Fruit fly (Drosophila melanogaster) whole organism, embryonic: Measurements from ENCODE around the gene CG12594.

Experiments
- CG10431 ChIP-seq: fragments of 200-800 bp; sonication (Bioruptor generic); optimal IDR thresholded peaks from 3 replicates; lab custom pipeline; 2018; ENCODE audit warnings: missing biosample characterization, mild to moderate bottlenecking, missing genetic modification characterization
- CG11456 ChIP-seq: fragments of 200-800 bp; sonication (Bioruptor generic); IDR thresholded peaks from 3 replicates; pipeline ENCODE4 v1.3.6; 2022; ENCODE audit warnings: missing biosample characterization, missing genetic modification characterization
- CG12299 ChIP-seq: fragments of 200-800 bp; sonication (Bioruptor generic); optimal IDR thresholded peaks from 2 replicates; lab custom pipeline; 2018; ENCODE audit warnings: missing biosample characterization, mild to moderate bottlenecking, missing genetic modification characterization
- CG12391 ChIP-seq: fragments of 200-800 bp; sonication (Bioruptor generic); optimal IDR thresholded peaks from 3 replicates; lab custom pipeline; 2018; ENCODE audit warnings: missing biosample characterization, mild to moderate bottlenecking, missing genetic modification characterization, moderate library complexity
- CG3847 ChIP-seq: fragments of 200-800 bp; sonication (Bioruptor generic); IDR thresholded peaks from 2 replicates; pipeline ENCODE4 v1.3.6; 2022; ENCODE audit warnings: missing biosample characterization, missing genetic modification characterization
- CG4617 ChIP-seq: fragments of 200-800 bp; sonication (Bioruptor generic); optimal IDR thresholded peaks from 3 replicates; lab custom pipeline; 2016; ENCODE audit warnings: missing biosample characterization, missing genetic modification characterization, borderline replicate concordance
- CG6254 ChIP-seq: fragments of 200-800 bp; sonication (Bioruptor generic); optimal IDR thresholded peaks from 3 replicates; lab custom pipeline; 2017; ENCODE audit warnings: mild to moderate bottlenecking, missing biosample characterization, missing genetic modification reagents, missing genetic modification characterization
- CG8290 ChIP-seq, 3 experiments: fragments of 200-800 bp; sonication (Bioruptor generic); optimal IDR thresholded peaks; 2 replicates each; lab custom pipeline; 2016 to 2019; ENCODE audit warnings: missing biosample characterization in 3 of 3, missing genetic modification characterization in 3 of 3, mild to moderate bottlenecking in 2 of 3, moderate library complexity in 1 of 3
- CG9727 ChIP-seq: fragments of 200-800 bp; sonication (Bioruptor generic); optimal IDR thresholded peaks from 3 replicates; lab custom pipeline; 2017; ENCODE audit warnings: missing biosample characterization, mild to moderate bottlenecking, missing genetic modification characterization
- CG9797 ChIP-seq: fragments of 200-800 bp; sonication (Bioruptor generic); optimal IDR thresholded peaks from 3 replicates; lab custom pipeline; 2018; ENCODE audit warnings: missing biosample characterization, mild to moderate bottlenecking, missing genetic modification characterization
- CTCF ChIP-seq: fragments of 200-800 bp; sonication (Bioruptor generic); optimal IDR thresholded peaks from 2 replicates; lab custom pipeline; 2017; ENCODE audit warnings: missing biosample characterization, mild to moderate bottlenecking, missing genetic modification characterization, moderate library complexity
- D19B ChIP-seq: fragments of 200-800 bp; sonication (Bioruptor generic); optimal IDR thresholded peaks from 2 replicates; lab custom pipeline; 2017; ENCODE audit warnings: missing biosample characterization, mild to moderate bottlenecking, missing genetic modification characterization
- Deaf1 ChIP-seq: fragments of 200-800 bp; optimal IDR thresholded peaks from 3 replicates; lab custom pipeline; 2019; ENCODE audit warnings: missing biosample characterization, mild to moderate bottlenecking, missing genetic modification characterization, moderate library complexity
- Doc2 ChIP-seq: fragments of 200-800 bp; sonication (Bioruptor generic); IDR thresholded peaks from 2 replicates; pipeline ENCODE4 v1.3.6; 2022; ENCODE audit warnings: missing biosample characterization, missing genetic modification characterization
- HLH4C ChIP-seq: fragments of 200-800 bp; sonication (Bioruptor generic); IDR thresholded peaks from 3 replicates; pipeline ENCODE4 v1.3.6; 2022; ENCODE audit warnings: missing biosample characterization, missing genetic modification characterization; ENCODE audit not compliant: partially characterized antibody
- Hmx ChIP-seq: fragments of 200-800 bp; sonication (Bioruptor generic); optimal IDR thresholded peaks from 2 replicates; lab custom pipeline; 2016; ENCODE audit warnings: missing biosample characterization, missing genetic modification characterization
- Hr39 ChIP-seq: fragments of >200 bp; optimal IDR thresholded peaks from 2 replicates; lab custom pipeline; 2017
- Hr78 ChIP-seq, 2 experiments: fragments of 200-800 bp in 1 of 2; fragments of >200 bp in 1 of 2; sonication (Bioruptor generic) in 1 of 2; optimal IDR thresholded peaks; 2 replicates each; lab custom pipeline; 2017 to 2019; ENCODE audit warnings: missing biosample characterization in 2 of 2, missing genetic modification characterization in 2 of 2, mild to moderate bottlenecking in 1 of 2, moderate library complexity in 1 of 2
- Kr ChIP-seq: fragments of 200-800 bp; sonication (Bioruptor generic); optimal IDR thresholded peaks from 2 replicates; lab custom pipeline; 2017; ENCODE audit warnings: missing biosample characterization, mild to moderate bottlenecking, missing genetic modification characterization
- Nf-YB ChIP-seq: fragments of 200-800 bp; sonication (Bioruptor generic); optimal IDR thresholded peaks from 3 replicates; lab custom pipeline; 2019; ENCODE audit warnings: missing biosample characterization, mild to moderate bottlenecking, missing genetic modification characterization, moderate library complexity
- Xbp1 ChIP-seq: fragments of 200-800 bp; sonication (Bioruptor generic); optimal IDR thresholded peaks from 3 replicates; lab custom pipeline; 2016; ENCODE audit warnings: missing biosample characterization, mild to moderate bottlenecking, missing genetic modification characterization
- al ChIP-seq: fragments of 200-800 bp; sonication (Bioruptor generic); IDR thresholded peaks from 2 replicates; pipeline ENCODE4 v1.3.6; 2022; ENCODE audit warnings: missing biosample characterization, missing genetic modification characterization
- aop ChIP-seq: fragments of 200-800 bp; sonication (Bioruptor generic); IDR thresholded peaks from 2 replicates; pipeline ENCODE4 v1.3.6; 2022; ENCODE audit warnings: missing biosample characterization, missing genetic modification characterization
- ap ChIP-seq: fragments of 200-800 bp; sonication (Bioruptor generic); IDR thresholded peaks from 2 replicates; pipeline ENCODE4 v1.3.6; 2022; ENCODE audit warnings: missing biosample characterization, missing genetic modification characterization
- bab2 ChIP-seq: fragments of 200-800 bp; sonication (Bioruptor generic); optimal IDR thresholded peaks from 2 replicates; lab custom pipeline; 2016; ENCODE audit warnings: missing biosample characterization, missing genetic modification characterization
- bigmax ChIP-seq: fragments of 200-800 bp; sonication (Bioruptor generic); optimal IDR thresholded peaks from 2 replicates; lab custom pipeline; 2018; ENCODE audit warnings: missing biosample characterization, mild to moderate bottlenecking, missing genetic modification characterization
- btn ChIP-seq: fragments of 200-800 bp; sonication (Bioruptor generic); optimal IDR thresholded peaks from 2 replicates; lab custom pipeline; 2016; ENCODE audit warnings: missing biosample characterization, missing genetic modification characterization
- cas ChIP-seq: fragments of 200-800 bp; sonication (Bioruptor generic); IDR thresholded peaks from 2 replicates; pipeline ENCODE4 v1.3.6; 2022; ENCODE audit warnings: missing biosample characterization, missing genetic modification characterization
- cg ChIP-seq: fragments of 200-800 bp; sonication (Bioruptor generic); optimal IDR thresholded peaks from 3 replicates; lab custom pipeline; 2019; ENCODE audit warnings: missing biosample characterization, mild to moderate bottlenecking, missing genetic modification characterization, moderate library complexity
- crol ChIP-seq: fragments of 200-800 bp; sonication (Bioruptor generic); IDR thresholded peaks from 2 replicates; pipeline ENCODE4 v1.3.6; 2022; ENCODE audit warnings: missing biosample characterization, missing genetic modification characterization
- dimm ChIP-seq: fragments of 200-800 bp; sonication (Bioruptor generic); IDR thresholded peaks from 2 replicates; pipeline ENCODE4 v1.3.6; 2022; ENCODE audit warnings: missing biosample characterization, missing genetic modification characterization
- dpn ChIP-seq, 2 experiments: fragments of 200-800 bp; sonication (Bioruptor generic); optimal IDR thresholded peaks; 3 replicates each; lab custom pipeline; 2016; ENCODE audit warnings: missing biosample characterization in 2 of 2, missing genetic modification characterization in 2 of 2
- eyg ChIP-seq: fragments of 200-800 bp; sonication (Bioruptor generic); optimal IDR thresholded peaks from 3 replicates; lab custom pipeline; 2016; ENCODE audit warnings: missing biosample characterization, missing genetic modification characterization
- fu2 ChIP-seq: fragments of 200-800 bp; sonication (Bioruptor generic); optimal IDR thresholded peaks from 2 replicates; lab custom pipeline; 2016; ENCODE audit warnings: missing biosample characterization, missing genetic modification characterization
- gfzf ChIP-seq: fragments of 200-800 bp; sonication (Bioruptor generic); optimal IDR thresholded peaks from 2 replicates; lab custom pipeline; 2016; ENCODE audit warnings: missing biosample characterization, mild to moderate bottlenecking, missing genetic modification characterization, moderate library complexity
- grn ChIP-seq: fragments of 200-800 bp; sonication (Bioruptor generic); optimal IDR thresholded peaks from 3 replicates; lab custom pipeline; 2017; ENCODE audit warnings: missing biosample characterization, missing genetic modification characterization
- her ChIP-seq: fragments of 200-800 bp; sonication (Bioruptor generic); optimal IDR thresholded peaks from 2 replicates; lab custom pipeline; 2016; ENCODE audit warnings: missing biosample characterization, missing genetic modification characterization
- hkb ChIP-seq, 2 experiments: fragments of 200-800 bp in 1 of 2; fragments of >200 bp in 1 of 2; sonication (Bioruptor generic) in 1 of 2; IDR thresholded peaks in 1 of 2; optimal IDR thresholded peaks in 1 of 2; 2 replicates each; pipeline versions ENCODE4 v1.3.6 to Lab custom; 2017 to 2022; ENCODE audit warnings: missing biosample characterization in 1 of 2, missing genetic modification characterization in 1 of 2
- jumu ChIP-seq: fragments of 200-800 bp; sonication (Bioruptor generic); optimal IDR thresholded peaks from 3 replicates; lab custom pipeline; 2016; ENCODE audit warnings: missing biosample characterization, missing genetic modification characterization
- ken ChIP-seq: fragments of 200-800 bp; sonication (Bioruptor generic); IDR thresholded peaks from 3 replicates; pipeline ENCODE4 v1.3.6; 2022; ENCODE audit warnings: missing biosample characterization, missing genetic modification characterization
- kni ChIP-seq: fragments of 200-800 bp; sonication (Bioruptor generic); optimal IDR thresholded peaks from 3 replicates; lab custom pipeline; 2017; ENCODE audit warnings: mild to moderate bottlenecking, missing biosample characterization, missing genetic modification reagents, missing genetic modification characterization
- lov ChIP-seq, 2 experiments: fragments of 200-800 bp in 1 of 2; fragments of >200 bp in 1 of 2; sonication (Bioruptor generic) in 1 of 2; IDR thresholded peaks in 1 of 2; optimal IDR thresholded peaks in 1 of 2; 2 replicates in 1 of 2; 3 replicates in 1 of 2; pipeline versions ENCODE4 v1.3.6 to Lab custom; 2017 to 2022; ENCODE audit warnings: missing biosample characterization in 1 of 2, missing genetic modification characterization in 1 of 2
- pb ChIP-seq: fragments of 200-800 bp; sonication (Bioruptor generic); optimal IDR thresholded peaks from 3 replicates; lab custom pipeline; 2016; ENCODE audit warnings: missing biosample characterization, missing genetic modification characterization
- pho ChIP-seq: fragments of 200-800 bp; sonication (Bioruptor generic); optimal IDR thresholded peaks from 2 replicates; lab custom pipeline; 2016; ENCODE audit warnings: missing biosample characterization, missing genetic modification characterization
- psq ChIP-seq: fragments of 200-800 bp; sonication (Bioruptor generic); optimal IDR thresholded peaks from 2 replicates; lab custom pipeline; 2017; ENCODE audit warnings: missing biosample characterization, missing genetic modification characterization
- pum ChIP-seq: fragments of 200-800 bp; sonication (Bioruptor generic); optimal IDR thresholded peaks from 2 replicates; lab custom pipeline; 2016; ENCODE audit warnings: missing biosample characterization, missing genetic modification characterization
- slbo ChIP-seq: fragments of 200-800 bp; sonication (Bioruptor generic); IDR thresholded peaks from 2 replicates; pipeline ENCODE4 v1.3.6; 2022; ENCODE audit warnings: missing biosample characterization, missing genetic modification characterization
- toy ChIP-seq: fragments of 200-800 bp; sonication (Bioruptor generic); IDR thresholded peaks from 2 replicates; pipeline ENCODE4 v1.3.6; 2022; ENCODE audit warnings: missing biosample characterization, missing genetic modification characterization
- usp ChIP-seq: fragments of >200 bp; optimal IDR thresholded peaks from 2 replicates; lab custom pipeline; 2017; ENCODE audit warnings: missing biosample characterization, missing genetic modification characterization
- wor ChIP-seq: fragments of 200-800 bp; sonication (Bioruptor generic); IDR thresholded peaks from 2 replicates; pipeline ENCODE4 v1.3.6; 2022; ENCODE audit warnings: missing biosample characterization, missing genetic modification characterization
- zfh1 ChIP-seq: fragments of 200-800 bp; sonication (Bioruptor generic); IDR thresholded peaks from 3 replicates; pipeline ENCODE4 v1.3.6; 2022; ENCODE audit warnings: missing biosample characterization, missing genetic modification characterization

CG12594 gene

DNA sequence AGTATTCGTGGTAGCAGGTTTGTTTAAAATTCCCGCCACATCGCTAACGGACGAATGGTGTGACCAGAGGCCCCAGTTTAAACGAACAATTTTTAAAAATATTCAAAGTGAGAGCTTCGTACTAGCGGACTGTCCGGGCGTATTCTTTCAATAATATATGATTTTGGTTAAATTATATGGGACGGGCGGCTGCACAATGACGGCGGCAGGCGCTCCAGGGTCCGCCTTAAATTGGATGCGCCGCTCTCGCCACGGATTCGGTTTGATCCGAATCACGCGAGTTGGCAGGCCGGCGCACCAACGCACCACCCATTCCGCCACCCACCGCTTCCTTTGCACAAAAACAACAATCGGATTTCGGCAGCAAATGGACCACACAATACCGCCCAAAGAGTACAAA is 13.8 kb downstream of the CG12594 start, which contains the start of gene CG14721 (continued):
- TF ChIP-seq pho (GFP tag; lab: Kevin White, UChicago) (no peak), CG4617 (GFP tag; lab: Kevin White, UChicago) (peak; percentile 53), bab2 (GFP tag; lab: Kevin White, UChicago) (peak; percentile 46), CG10431 (GFP tag; lab: Kevin White, UChicago) (no peak), kni (GFP tag; lab: Kevin White, UChicago) (no peak), Deaf1 (tag; lab: Kevin White, UChicago) (no peak), cas (no peak), zfh1 (GFP tag; lab: Robert Waterston, UW) (no peak), usp (GFP tag; lab: Kevin White, UChicago) (no peak), pb (GFP tag; lab: Kevin White, UChicago) (no peak), eyg (GFP tag; lab: Kevin White, UChicago) (no peak), Doc2 (GFP tag; lab: Robert Waterston, UW) (no peak), Xbp1 (GFP tag; lab: Kevin White, UChicago) (peak; percentile 47), CG12391 (peak; percentile 25), aop (no peak), Kr (GFP tag; lab: Kevin White, UChicago) (no peak), gfzf (peak; percentile 83), al (no peak), crol (GFP tag; lab: Robert Waterston, UW) (peak; percentile 30; the same call in 1 of the 2 replicates), her (GFP tag; lab: Kevin White, UChicago) (no peak), grn (GFP tag; lab: Kevin White, UChicago) (no peak), Nf-YB (no peak), CG9797 (GFP tag; lab: Kevin White, UChicago) (peak; percentile 91), Hmx (no peak), cg (GFP tag; lab: Kevin White, UChicago) (no peak), btn (no peak), CG3847 (GFP tag; lab: Robert Waterston, UW) (peak; percentile 66), CG6254 (GFP tag; lab: Kevin White, UChicago) (no peak), wor (GFP tag; lab: Robert Waterston, UW) (no peak), HLH4C (peak; percentile 37; the same call in 1 of the 3 replicates), pum (peak; percentile 33), D19B (GFP tag; lab: Kevin White, UChicago) (no peak), bigmax (GFP tag; lab: Kevin White, UChicago) (no peak), jumu (GFP tag; lab: Kevin White, UChicago) (peak; percentile 55), fu2 (GFP tag; lab: Kevin White, UChicago) (no peak), ap (GFP tag; lab: Robert Waterston, UW) (no peak), lov (optimal IDR thresholded peaks at IDR 0.05; lab: Kevin White, UChicago) (no peak), lov (GFP tag; IDR thresholded peaks at IDR 0.05; lab: Robert Waterston, UW) (no peak), CG9727 (GFP tag; lab: Kevin White, UChicago) (no peak), hkb (optimal IDR thresholded peaks at IDR 0.05; lab: Kevin White, UChicago) (no peak), hkb (GFP tag; IDR thresholded peaks at IDR 0.05; lab: Robert Waterston, UW) (0 out of 2 replicates have a peak, but pooled peaks have one; percentile 17), CTCF (peak; percentile 51), psq (GFP tag; lab: Kevin White, UChicago) (no peak), ken (GFP tag; lab: Robert Waterston, UW) (0 out of 3 replicates have a peak, but pooled peaks have one; percentile 11), dpn (GFP tag; optimal IDR thresholded peaks at IDR 0.05; lab: Kevin White, UChicago) (no peak), Hr39 (lab: Kevin White, UChicago) (no peak), toy (GFP tag; lab: Robert Waterston, UW) (no peak), CG12299 (no peak), slbo (peak; percentile 43; the same call in 1 of the 2 replicates), dimm (GFP tag; lab: Robert Waterston, UW) (no peak), CG8290 (GFP tag; optimal IDR thresholded peaks at IDR 0.05; lab: Kevin White, UChicago) (no peak), CG8290 (tag; optimal IDR thresholded peaks at IDR 0.05; lab: Kevin White, UChicago) (no peak), Hr78 (GFP tag; optimal IDR thresholded peaks at IDR 0.05; lab: Kevin White, UChicago) (no peak), CG11456 (GFP tag; lab: Robert Waterston, UW) (no peak)
